Worm (Caenorhabditis elegans): ENCODE data around the gene dec-7.

DNA sequence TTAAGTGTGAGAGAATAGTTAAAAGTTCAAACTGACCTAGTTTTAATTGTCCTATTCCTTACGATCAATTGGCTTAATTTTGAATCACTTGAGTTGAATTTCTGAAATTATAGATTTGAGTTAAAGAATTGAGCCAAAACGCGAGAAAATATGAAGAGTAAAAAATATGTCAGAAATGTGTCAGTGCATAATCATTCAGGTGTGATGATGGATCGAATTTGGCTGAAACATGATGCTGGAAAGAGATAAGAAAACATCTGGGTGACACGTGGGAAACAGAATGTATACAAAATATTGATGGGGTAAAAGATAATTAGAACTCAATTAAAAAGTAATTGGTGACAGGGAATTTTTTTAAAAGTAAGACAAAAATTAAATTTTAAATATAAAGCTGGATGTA is 41.6 kb downstream of the dec-7 start, which contains the start of gene R10E12.2:
- no peak for TF ChIP-seq F13H6.1 (tag; optimal IDR thresholded peaks at IDR 0.05)
- no peak for TF ChIP-seq nfya-1 (tag; optimal IDR thresholded peaks at IDR 0.05)
- TF ChIP-seq madf-2 (tag; optimal IDR thresholded peaks at IDR 0.05), result no peak
- no peak for TF ChIP-seq nhr-11 (tag; optimal IDR thresholded peaks at IDR 0.05)
- no peak for TF ChIP-seq pha-2 (tag; optimal IDR thresholded peaks at IDR 0.05)
- TF ChIP-seq elt-2 (tag; optimal IDR thresholded peaks at IDR 0.05), result no peak
- no peak for TF ChIP-seq tbx-2 (tag; optimal IDR thresholded peaks at IDR 0.05)
- TF ChIP-seq ama-1 (optimal IDR thresholded peaks at IDR 0.05), result no peak
- TF ChIP-seq T23F11.4 (GFP tag; optimal IDR thresholded peaks at IDR 0.05), result no peak
- TF ChIP-seq ceh-19 (GFP tag; optimal IDR thresholded peaks at IDR 0.05), result no peak
- no peak for TF ChIP-seq lim-6 (tag; optimal IDR thresholded peaks at IDR 0.05)

Data from whole organism, late embryonic.